Fruit fly (Drosophila melanogaster): ENCODE measurements around the gene vri.

Gene vri

dm6 chr2L:5278309-5279130, 10.2 kb upstream of the vri start, which contains the start of the genes Nin and Bub1 (continued):
- TF ChIP-seq CG7357 (GFP tag; IDR thresholded peaks at IDR 0.05) (no peak), chif (GFP tag; optimal IDR thresholded peaks at IDR 0.05) (no peak), CG1832 (GFP tag; optimal IDR thresholded peaks at IDR 0.05) (no peak), CG9437 (GFP tag; optimal IDR thresholded peaks at IDR 0.05) (peak; percentile 4), croc (GFP tag; conservative IDR thresholded peaks at IDR 0.05) (no peak), ewg (GFP tag; optimal IDR thresholded peaks at IDR 0.05) (no peak), CG17361 (GFP tag; IDR thresholded peaks at IDR 0.05) (peak; percentile 64; the same call in 2 of the 3 replicates), CG4360 (GFP tag; IDR thresholded peaks at IDR 0.05) (peak; percentile 20; the same call in 1 of the 2 replicates), Atf3 (GFP tag; optimal IDR thresholded peaks at IDR 0.05) (peak; percentile 2), HLH54F (GFP tag; optimal IDR thresholded peaks at IDR 0.05) (peak; percentile 43), Meics (GFP tag; optimal IDR thresholded peaks at IDR 0.05) (no peak), Ada2b (GFP tag; IDR thresholded peaks at IDR 0.05) (no peak), lov (optimal IDR thresholded peaks at IDR 0.05) (no peak), lov (GFP tag; IDR thresholded peaks at IDR 0.05) (no peak), Mrtf (GFP tag; IDR thresholded peaks at IDR 0.05) (no peak), br (optimal IDR thresholded peaks at IDR 0.05) (no peak), Kr (GFP tag; optimal IDR thresholded peaks at IDR 0.05) (no peak), Nf-YB (GFP tag; optimal IDR thresholded peaks at IDR 0.05) (no peak), CG14710 (tag; optimal IDR thresholded peaks at IDR 0.05) (peak; percentile 64), yki (optimal IDR thresholded peaks at IDR 0.05) (no peak), Aef1 (GFP tag; IDR thresholded peaks at IDR 0.05) (peak; percentile 39), bcd (GFP tag; optimal IDR thresholded peaks at IDR 0.05) (no peak), twi (tag; optimal IDR thresholded peaks at IDR 0.05) (no peak), CG12219 (GFP tag; optimal IDR thresholded peaks at IDR 0.05) (no peak), D19A (tag; optimal IDR thresholded peaks at IDR 0.05) (no peak), prd (optimal IDR thresholded peaks at IDR 0.05) (no peak), prd (GFP tag; IDR thresholded peaks at IDR 0.05) (peak; percentile 49; the same call in 1 of the 3 replicates), CG13775 (GFP tag; optimal IDR thresholded peaks at IDR 0.05) (peak; percentile 37), cwo (GFP tag; optimal IDR thresholded peaks at IDR 0.05) (no peak), CG10462 (GFP tag; optimal IDR thresholded peaks at IDR 0.05) (no peak), CG13894 (tag; optimal IDR thresholded peaks at IDR 0.05) (no peak), wor (GFP tag; IDR thresholded peaks at IDR 0.05) (no peak), ac (GFP tag; optimal IDR thresholded peaks at IDR 0.05) (no peak), CG9817 (tag; optimal IDR thresholded peaks at IDR 0.05) (no peak), sd (tag; optimal IDR thresholded peaks at IDR 0.05) (peak; percentile 62), Taf1 (GFP tag; IDR thresholded peaks at IDR 0.05) (no peak), CG15011 (GFP tag; optimal IDR thresholded peaks at IDR 0.05) (no peak), CG10147 (GFP tag; optimal IDR thresholded peaks at IDR 0.05) (no peak), NC2α (GFP tag; optimal IDR thresholded peaks at IDR 0.05) (no peak), CG15696 (tag; optimal IDR thresholded peaks at IDR 0.05) (no peak), dm (GFP tag; optimal IDR thresholded peaks at IDR 0.05) (peak; percentile 21), Fer3 (tag; optimal IDR thresholded peaks at IDR 0.05) (no peak), mld (GFP tag; IDR thresholded peaks at IDR 0.05; ENCODE audit: partially characterized antibody) (peak; percentile 79), Hmr (GFP tag; optimal IDR thresholded peaks at IDR 0.05) (no peak), pnt (GFP tag; optimal IDR thresholded peaks at IDR 0.05) (no peak), CG9797 (GFP tag; optimal IDR thresholded peaks at IDR 0.05) (no peak), eyg (GFP tag; optimal IDR thresholded peaks at IDR 0.05) (no peak), knrl (GFP tag; IDR thresholded peaks at IDR 0.05; ENCODE audit: partially characterized antibody) (peak; percentile 90), CG13424 (tag; optimal IDR thresholded peaks at IDR 0.05) (no peak), CG2712 (tag; optimal IDR thresholded peaks at IDR 0.05) (peak; percentile 36)

Data from whole organism, embryonic.